Fruit fly (Drosophila melanogaster) whole organism: ENCODE measurements around the gene CG2767.

ENCODE experiments used
- CG8478 ChIP-seq: fragments of >200 bp; optimal IDR thresholded peaks from 2 replicates; lab custom pipeline; 2018; ENCODE audit warnings: inconsistent platforms
- Dll ChIP-seq: fragments of >200 bp; optimal IDR thresholded peaks from 2 replicates; lab custom pipeline; 2017
- EcR ChIP-seq, 2 experiments: fragments of >200 bp; optimal IDR thresholded peaks; 2 replicates each; lab custom pipeline; 2017; ENCODE audit warnings: missing biosample characterization in 2 of 2, missing genetic modification characterization in 2 of 2, missing genetic modification reagents in 2 of 2
- pan ChIP-seq: fragments of >200 bp; optimal IDR thresholded peaks from 2 replicates; lab custom pipeline; 2017
- psq ChIP-seq: fragments of >200 bp; optimal IDR thresholded peaks from 2 replicates; lab custom pipeline; 2017
- usp ChIP-seq: fragments of >200 bp; optimal IDR thresholded peaks from 2 replicates; lab custom pipeline; 2017; ENCODE audit warnings: missing biosample characterization, missing genetic modification characterization, mixed read lengths

- no peak for TF ChIP-seq CG8478 (lab: Kevin White, UChicago)
- no peak for TF ChIP-seq usp
- no peak for TF ChIP-seq EcR (GFP tag; optimal IDR thresholded peaks at IDR 0.05; lab: Kevin White, UChicago)
- no peak for TF ChIP-seq pan (lab: Kevin White, UChicago)
- no peak for TF ChIP-seq psq (lab: Kevin White, UChicago)
- TF ChIP-seq Dll, result no peak
These were observed 21.6 kb upstream of the CG2767 start, which contains the start of gene ImpE3 for dm6 chr3R:8029496-8030013.
